Worm (Caenorhabditis elegans) whole organism, young adult: ENCODE results near the gene F46F5.13.

Source experiments
- B0336.3 ChIP-seq: fragments of 200-800 bp; sonication (Bioruptor generic); IDR thresholded peaks from 2 replicates; pipeline ENCODE4 v1.3.6; 2022; ENCODE audit warnings: missing genetic modification characterization, missing compliant biosample characterization
- C06A6.2 ChIP-seq: fragments of 200-800 bp; sonication (Bioruptor generic); conservative IDR thresholded peaks from 2 replicates; pipeline ENCODE4 v1.3.6; 2022; ENCODE audit warnings: missing genetic modification characterization, missing compliant biosample characterization
- F23B12.7 ChIP-seq: sonication (generic microtip); optimal IDR thresholded peaks from 2 replicates; lab custom pipeline; 2017; ENCODE audit warnings: missing genetic modification characterization, mild to moderate bottlenecking, missing compliant biosample characterization, antibody characterized with exemption, moderate library complexity; ENCODE audit not compliant: insufficient read depth
- F33H1.4 ChIP-seq: fragments of 200-800 bp; sonication (Bioruptor generic); IDR thresholded peaks from 2 replicates; pipeline ENCODE4 v1.3.6; 2022; ENCODE audit warnings: missing genetic modification reagents, missing genetic modification characterization, missing compliant biosample characterization
- F55B11.4 ChIP-seq: sonication (generic microtip); optimal IDR thresholded peaks from 2 replicates; lab custom pipeline; 2016; ENCODE audit warnings: missing compliant biosample characterization, missing genetic modification characterization, borderline replicate concordance; ENCODE audit not compliant: insufficient read depth
- K12H6.12 ChIP-seq: fragments of 200-800 bp; sonication (Bioruptor generic); optimal IDR thresholded peaks from 2 replicates; lab custom pipeline; 2018; ENCODE audit warnings: mild to moderate bottlenecking, missing genetic modification characterization, missing compliant biosample characterization
- Y53F4B.3 ChIP-seq: fragments of 200-800 bp; sonication (Bioruptor generic); IDR thresholded peaks from 2 replicates; pipeline ENCODE4 v1.3.6; 2022; ENCODE audit warnings: missing genetic modification reagents, missing genetic modification characterization, missing compliant biosample characterization
- Y56A3A.18 ChIP-seq: fragments of 200-800 bp; sonication (Bioruptor generic); IDR thresholded peaks from 2 replicates; pipeline ENCODE4 v1.3.6; 2022; ENCODE audit warnings: missing genetic modification reagents, missing genetic modification characterization, missing compliant biosample characterization
- Y67H2A.10 ChIP-seq: fragments of 200-800 bp; sonication (Bioruptor generic); conservative IDR thresholded peaks from 2 replicates; pipeline ENCODE4 v1.3.6; 2022; ENCODE audit warnings: missing genetic modification reagents, missing genetic modification characterization, missing compliant biosample characterization
- akir-1 ChIP-seq: fragments of 200-800 bp; sonication (Bioruptor generic); optimal IDR thresholded peaks from 2 replicates; lab custom pipeline; 2018; ENCODE audit warnings: mild to moderate bottlenecking, missing genetic modification characterization, moderate library complexity, missing compliant biosample characterization
- aptf-2 ChIP-seq: fragments of 200-800 bp; sonication (Bioruptor generic); conservative IDR thresholded peaks from 2 replicates; pipeline ENCODE4 v1.3.6; 2022; ENCODE audit warnings: missing genetic modification reagents, missing genetic modification characterization, missing compliant biosample characterization
- aptf-3 ChIP-seq: fragments of 200-800 bp; sonication (Bioruptor generic); IDR thresholded peaks from 2 replicates; pipeline ENCODE4 v1.3.6; 2022; ENCODE audit warnings: missing genetic modification characterization, missing compliant biosample characterization
- ceh-40 ChIP-seq: fragments of 200-800 bp; sonication (Bioruptor generic); IDR thresholded peaks from 2 replicates; pipeline ENCODE4 v1.3.6; 2022; ENCODE audit warnings: missing genetic modification characterization, missing compliant biosample characterization
- chd-7 ChIP-seq: sonication (generic microtip); optimal IDR thresholded peaks from 2 replicates; lab custom pipeline; 2016; ENCODE audit warnings: mild to moderate bottlenecking, missing genetic modification characterization, moderate library complexity, missing compliant biosample characterization
- dpff-1 ChIP-seq: sonication (generic microtip); optimal IDR thresholded peaks from 2 replicates; lab custom pipeline; 2017; ENCODE audit warnings: mild to moderate bottlenecking, missing genetic modification characterization, missing compliant biosample characterization
- ekl-4 ChIP-seq: fragments of 200-800 bp; sonication (Bioruptor generic); IDR thresholded peaks from 2 replicates; pipeline ENCODE4 v1.3.6; 2022; ENCODE audit warnings: missing genetic modification reagents, missing genetic modification characterization, missing compliant biosample characterization
- hlh-26 ChIP-seq: fragments of 200-800 bp; sonication (Bioruptor generic); conservative IDR thresholded peaks from 2 replicates; pipeline ENCODE4 v1.3.6; 2022; ENCODE audit warnings: missing genetic modification reagents, missing genetic modification characterization, missing compliant biosample characterization
- hmg-1.2 ChIP-seq: fragments of 200-800 bp; sonication (Bioruptor generic); IDR thresholded peaks from 2 replicates; pipeline ENCODE4 v1.3.6; 2022; ENCODE audit warnings: missing genetic modification reagents, missing genetic modification characterization, missing compliant biosample characterization
- hmg-20 ChIP-seq: fragments of 200-800 bp; sonication (Bioruptor generic); IDR thresholded peaks from 2 replicates; pipeline ENCODE4 v1.3.6; 2022; ENCODE audit warnings: missing genetic modification reagents, missing genetic modification characterization, missing compliant biosample characterization
- hsf-1 ChIP-seq: fragments of 200-800 bp; sonication (Bioruptor generic); IDR thresholded peaks from 2 replicates; pipeline ENCODE4 v1.3.6; 2022; ENCODE audit warnings: missing genetic modification reagents, missing genetic modification characterization, missing compliant biosample characterization
- lag-1 ChIP-seq: fragments of 200-800 bp; sonication (Bioruptor generic); IDR thresholded peaks from 2 replicates; pipeline ENCODE4 v1.3.6; 2022; ENCODE audit warnings: missing genetic modification reagents, missing genetic modification characterization, missing compliant biosample characterization
- let-526 ChIP-seq: fragments of 200-800 bp; sonication (Bioruptor generic); IDR thresholded peaks from 2 replicates; pipeline ENCODE4 v1.3.6; 2022; ENCODE audit warnings: missing genetic modification reagents, missing genetic modification characterization, missing compliant biosample characterization
- lin-40 ChIP-seq: sonication (generic microtip); optimal IDR thresholded peaks from 2 replicates; lab custom pipeline; 2016; ENCODE audit warnings: missing genetic modification characterization, mild to moderate bottlenecking, missing compliant biosample characterization, missing genotype, missing genetic modification reagents
- lin-54 ChIP-seq: fragments of 200-800 bp; sonication (Bioruptor generic); optimal IDR thresholded peaks from 2 replicates; lab custom pipeline; 2018; ENCODE audit warnings: mild to moderate bottlenecking, missing genetic modification characterization, missing compliant biosample characterization
- lir-1 ChIP-seq: fragments of 200-800 bp; sonication (Bioruptor generic); conservative IDR thresholded peaks from 2 replicates; pipeline ENCODE4 v1.3.6; 2022; ENCODE audit warnings: missing genetic modification reagents, missing genetic modification characterization, missing compliant biosample characterization
- mcd-1 ChIP-seq: fragments of 200-800 bp; sonication (Bioruptor generic); IDR thresholded peaks from 2 replicates; pipeline ENCODE4 v1.3.6; 2022; ENCODE audit warnings: missing genetic modification reagents, missing genetic modification characterization, missing compliant biosample characterization
- nfya-1 ChIP-seq: sonication (generic microtip); optimal IDR thresholded peaks from 2 replicates; lab custom pipeline; 2017; ENCODE audit warnings: antibody characterized with exemption, missing compliant biosample characterization, missing genetic modification characterization, borderline replicate concordance; ENCODE audit not compliant: insufficient read depth
- nfya-2 ChIP-seq: fragments of 200-800 bp; sonication (Bioruptor generic); IDR thresholded peaks from 2 replicates; pipeline ENCODE4 v1.3.6; 2022; ENCODE audit warnings: missing genetic modification reagents, missing genetic modification characterization, missing compliant biosample characterization
- nhr-179 ChIP-seq: sonication (generic microtip); optimal IDR thresholded peaks from 2 replicates; lab custom pipeline; 2016; ENCODE audit warnings: mild to moderate bottlenecking, missing genetic modification characterization, missing compliant biosample characterization
- nhr-90 ChIP-seq: sonication (generic microtip); optimal IDR thresholded peaks from 2 replicates; lab custom pipeline; 2016; ENCODE audit warnings: missing genotype, mild to moderate bottlenecking, missing genetic modification characterization, missing compliant biosample characterization
- sdz-38 ChIP-seq: sonication (generic microtip); optimal IDR thresholded peaks from 2 replicates; lab custom pipeline; 2016; ENCODE audit warnings: missing genotype, missing genetic modification characterization, missing compliant biosample characterization
- snpc-3.4 ChIP-seq: sonication (generic microtip); optimal IDR thresholded peaks from 2 replicates; lab custom pipeline; 2017; ENCODE audit warnings: missing genetic modification characterization, mild to moderate bottlenecking, missing compliant biosample characterization, antibody characterized with exemption, moderate library complexity, missing genotype, missing genetic modification reagents
- snpc-4 ChIP-seq, 5 experiments: fragments of 150-350 bp in 1 of 5; sonication (generic microtip) in 4 of 5; optimal IDR thresholded peaks; 2 replicates each; lab custom pipeline; 2014 to 2018; ENCODE audit warnings: missing genetic modification characterization in 5 of 5, missing biosample characterization in 3 of 5, antibody characterized with exemption in 2 of 5, mild to moderate bottlenecking in 2 of 5, missing compliant biosample characterization in 2 of 5, missing genotype in 2 of 5, moderate library complexity in 2 of 5, missing genetic modification reagents in 1 of 5
- zfh-2 ChIP-seq: fragments of 200-800 bp; sonication (Bioruptor generic); conservative IDR thresholded peaks from 2 replicates; pipeline ENCODE4 v1.3.6; 2022; ENCODE audit warnings: missing genetic modification reagents, missing genetic modification characterization, missing compliant biosample characterization
- ztf-18 ChIP-seq: sonication (generic microtip); optimal IDR thresholded peaks from 2 replicates; lab custom pipeline; 2016; ENCODE audit warnings: missing genotype, mild to moderate bottlenecking, missing genetic modification characterization, missing compliant biosample characterization
- ztf-3 ChIP-seq: fragments of 200-800 bp; sonication (Bioruptor generic); optimal IDR thresholded peaks from 2 replicates; lab custom pipeline; 2018; ENCODE audit warnings: mild to moderate bottlenecking, missing genetic modification characterization, missing compliant biosample characterization

F46F5.13 gene

ce11 chrII:797445-797844 lies 5.7 kb upstream of the F46F5.13 start:
- TF ChIP-seq hmg-1.2 (GFP tag; lab: Robert Waterston, UW), result no peak
- TF ChIP-seq aptf-2 (GFP tag; lab: Robert Waterston, UW), result no peak
- TF ChIP-seq let-526 (GFP tag; lab: Robert Waterston, UW), result no peak
- TF ChIP-seq akir-1 (GFP tag; lab: Kevin White, UChicago), result no peak
- no peak for TF ChIP-seq ceh-40
- TF ChIP-seq snpc-3.4, result no peak
- TF ChIP-seq nfya-2 (GFP tag; lab: Robert Waterston, UW), result no peak
- TF ChIP-seq K12H6.12 (tag; lab: Kevin White, UChicago), result no peak
- no peak for TF ChIP-seq hlh-26 (GFP tag; lab: Robert Waterston, UW)
- no peak for TF ChIP-seq Y53F4B.3 (GFP tag; lab: Robert Waterston, UW)

ce11 chrII:799700-800099 lies 3.4 kb upstream of the F46F5.13 start, which contains the start of gene F46F5.14:
Gene F46F5.14, plus strand, starts transcription at chrII:800000.
- TF ChIP-seq hsf-1, result no peak
- TF ChIP-seq nhr-179, result no peak
- no peak for TF ChIP-seq aptf-3 (GFP tag; lab: Robert Waterston, UW)
- TF ChIP-seq lir-1, result no peak
- TF ChIP-seq akir-1 (GFP tag; lab: Kevin White, UChicago), result no peak
- no peak for TF ChIP-seq lin-40
- TF ChIP-seq Y53F4B.3 (GFP tag; lab: Robert Waterston, UW), result no peak
- no peak for TF ChIP-seq F33H1.4
- no peak for TF ChIP-seq Y67H2A.10 (GFP tag; lab: Robert Waterston, UW)
- no peak for TF ChIP-seq snpc-4 (GFP tag; optimal IDR thresholded peaks at IDR 0.05; lab: Kevin White, UChicago)
- no peak for TF ChIP-seq snpc-4 (tag; optimal IDR thresholded peaks at IDR 0.05; lab: Kevin White, UChicago)
- no peak for TF ChIP-seq B0336.3 (GFP tag; lab: Robert Waterston, UW)
- TF ChIP-seq nhr-90 (tag; lab: Kevin White, UChicago), result no peak
- TF ChIP-seq dpff-1 (tag; lab: Kevin White, UChicago), result no peak

- TF ChIP-seq hmg-20 (GFP tag; lab: Robert Waterston, UW) (no peak), F55B11.4 (tag; lab: Kevin White, UChicago) (no peak), nfya-1 (tag; lab: Kevin White, UChicago) (no peak), sdz-38 (tag; lab: Kevin White, UChicago) (no peak), lag-1 (GFP tag; lab: Robert Waterston, UW) (no peak), ztf-18 (no peak), chd-7 (tag; lab: Kevin White, UChicago) (no peak)
Measured at ce11 chrII:808457-808856, 5.3 kb downstream of the F46F5.13 start, which contains the start of gene F46F5.11. Gene F46F5.11, plus strand, starts transcription at chrII:808757.

ce11 chrII:812917-813316 lies 9.8 kb downstream of the F46F5.13 start, which contains the start of gene F46F5.5:
Gene F46F5.5, minus strand, starts transcription at chrII:813017.
- TF ChIP-seq zfh-2 (GFP tag; lab: Robert Waterston, UW) (peak; percentile 66; the same call in 1 of the 2 replicates), ekl-4 (GFP tag; lab: Robert Waterston, UW) (no peak)

ce11 chrII:814737-815136 lies 11.6 kb downstream of the F46F5.13 start, which contains the start of gene msrp-3:
Gene msrp-3, minus strand, starts transcription at chrII:814837.
- no peak for TF ChIP-seq F33H1.4
- no peak for TF ChIP-seq lin-40
- TF ChIP-seq nfya-2 (GFP tag; lab: Robert Waterston, UW), result no peak
- TF ChIP-seq Y56A3A.18 (GFP tag; lab: Robert Waterston, UW), result no peak
- no peak for TF ChIP-seq C06A6.2 (GFP tag; lab: Robert Waterston, UW)
- no peak for TF ChIP-seq lin-54
- no peak for TF ChIP-seq snpc-4 (GFP tag; optimal IDR thresholded peaks at IDR 0.05; lab: Kevin White, UChicago)
- no peak for TF ChIP-seq snpc-4 (tag; optimal IDR thresholded peaks at IDR 0.05; lab: Kevin White, UChicago)
- no peak for TF ChIP-seq hlh-26 (GFP tag; lab: Robert Waterston, UW)
- no peak for TF ChIP-seq ztf-3
- TF ChIP-seq F23B12.7 (tag; lab: Kevin White, UChicago), result no peak
- TF ChIP-seq mcd-1 (GFP tag; lab: Robert Waterston, UW), result no peak
